Worm (Caenorhabditis elegans): ENCODE results near the gene rod-1.

Gene rod-1

DNA sequence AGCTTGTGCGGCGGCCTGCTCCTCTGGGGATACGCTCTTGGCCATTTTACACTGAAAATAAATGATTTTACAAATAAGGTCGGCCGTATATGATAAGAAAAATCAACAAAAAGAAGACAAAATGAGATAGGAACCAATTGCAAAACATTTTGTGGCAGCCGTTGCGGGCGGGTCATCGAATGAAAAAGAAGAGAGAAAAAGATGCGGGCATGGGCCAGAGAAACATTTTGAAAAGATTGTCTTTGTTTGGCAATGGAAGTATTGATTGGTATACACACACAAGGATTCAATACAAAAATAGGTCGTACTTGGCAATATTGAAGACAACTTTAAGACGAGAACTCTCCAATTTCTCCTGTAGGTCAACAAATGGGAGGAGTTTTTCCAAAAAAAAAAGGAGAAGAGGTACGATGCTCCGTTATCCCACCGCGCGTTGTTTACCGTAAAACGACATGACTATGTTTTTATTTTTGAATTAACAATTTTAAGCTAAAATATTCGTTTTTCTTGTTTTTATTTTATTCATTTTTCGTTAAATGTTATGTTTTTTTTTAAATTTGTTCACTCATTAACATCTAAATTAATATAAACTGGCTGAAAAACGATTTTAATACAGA, 34.5 kb downstream of the rod-1 start, which contains the start of the genes plc-4 and R05G6.4:
Gene plc-4 (minus strand): TSS at position 51 of the 617 bp plus-strand sequence.
Gene R05G6.4 (plus strand): TSS at position 617 of the 617 bp plus-strand sequence.
- TF ChIP-seq T22C8.4 (GFP tag; IDR thresholded peaks at IDR 0.05) (no peak), flt-1 (GFP tag; IDR thresholded peaks at IDR 0.05) (no peak), med-1 (GFP tag; optimal IDR thresholded peaks at IDR 0.05; ENCODE audit: insufficient read depth) (no peak), ref-1 (GFP tag; conservative IDR thresholded peaks at IDR 0.05) (no peak), ztf-23 (GFP tag; IDR thresholded peaks at IDR 0.05) (no peak), ztf-29 (GFP tag; IDR thresholded peaks at IDR 0.05) (no peak), tab-1 (GFP tag; IDR thresholded peaks at IDR 0.05) (no peak)

DNA sequence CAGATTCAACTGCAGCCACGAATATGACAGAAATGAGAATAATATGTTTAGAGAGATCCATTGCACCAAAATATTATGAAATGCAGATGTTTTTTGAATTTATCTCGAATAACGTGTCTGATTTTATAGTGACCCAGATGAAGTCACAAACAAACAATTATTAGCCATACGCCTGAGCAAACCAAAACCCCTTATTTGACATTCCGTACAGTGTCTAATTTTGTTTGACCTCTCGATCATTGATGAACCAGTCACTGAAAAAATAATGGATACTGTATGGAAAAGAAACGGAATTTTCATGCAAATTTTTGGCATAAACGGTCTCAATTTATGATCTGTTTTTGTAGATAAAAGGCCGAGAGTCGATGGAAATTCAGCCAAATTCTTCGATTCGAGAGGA, 37.9 kb downstream of the rod-1 start, which contains the start of the genes R05G6.9 and R05G6.3:
Gene R05G6.9 (minus strand): TSS at position 101 of the 400 bp plus-strand sequence.
Gene R05G6.3 (plus strand): TSS at position 386 of the 400 bp plus-strand sequence.
- TF ChIP-seq flt-1 (GFP tag; IDR thresholded peaks at IDR 0.05) (no peak), med-1 (GFP tag; optimal IDR thresholded peaks at IDR 0.05; ENCODE audit: insufficient read depth) (no peak)

DNA sequence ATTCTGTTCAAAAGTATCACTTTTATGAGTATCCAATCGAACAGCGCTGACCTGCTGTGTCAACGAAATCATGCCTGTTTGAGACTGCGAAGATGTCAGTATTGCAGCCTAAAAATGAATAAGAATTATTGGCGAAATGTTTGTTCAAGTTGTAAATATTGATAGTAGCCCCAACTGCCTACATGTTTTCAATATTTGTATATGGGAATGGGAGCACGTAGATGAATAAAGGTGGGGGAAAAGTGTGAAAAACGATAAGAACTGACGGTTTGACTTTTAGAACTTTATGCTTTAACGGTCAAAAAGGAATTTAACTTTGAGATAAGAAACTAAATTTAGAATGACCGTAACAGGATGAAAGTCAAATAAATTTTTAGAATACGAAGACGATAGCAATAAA, 42.0 kb downstream of the rod-1 start:
- no peak for TF ChIP-seq flt-1 (GFP tag; IDR thresholded peaks at IDR 0.05)
- TF ChIP-seq ztf-23 (GFP tag; IDR thresholded peaks at IDR 0.05), result no peak
- TF ChIP-seq ref-1 (GFP tag; conservative IDR thresholded peaks at IDR 0.05), result no peak
- no peak for TF ChIP-seq cog-1 (tag; optimal IDR thresholded peaks at IDR 0.05)

- no peak for TF ChIP-seq ref-1 (GFP tag; conservative IDR thresholded peaks at IDR 0.05)
- TF ChIP-seq tab-1 (GFP tag; IDR thresholded peaks at IDR 0.05), result no peak
- no peak for TF ChIP-seq flt-1 (GFP tag; IDR thresholded peaks at IDR 0.05)
- no peak for TF ChIP-seq klf-2 (GFP tag; conservative IDR thresholded peaks at IDR 0.05)
- TF ChIP-seq ztf-23 (GFP tag; IDR thresholded peaks at IDR 0.05), result no peak
- TF ChIP-seq T22C8.4 (GFP tag; IDR thresholded peaks at IDR 0.05), result no peak
- TF ChIP-seq ztf-29 (GFP tag; IDR thresholded peaks at IDR 0.05), result no peak
- no peak for TF ChIP-seq cog-1 (tag; optimal IDR thresholded peaks at IDR 0.05)
- TF ChIP-seq med-1 (GFP tag; optimal IDR thresholded peaks at IDR 0.05; ENCODE audit: insufficient read depth), result no peak
Measured at ce11 chrIV:7520841-7521240, 42.6 kb downstream of the rod-1 start.

DNA sequence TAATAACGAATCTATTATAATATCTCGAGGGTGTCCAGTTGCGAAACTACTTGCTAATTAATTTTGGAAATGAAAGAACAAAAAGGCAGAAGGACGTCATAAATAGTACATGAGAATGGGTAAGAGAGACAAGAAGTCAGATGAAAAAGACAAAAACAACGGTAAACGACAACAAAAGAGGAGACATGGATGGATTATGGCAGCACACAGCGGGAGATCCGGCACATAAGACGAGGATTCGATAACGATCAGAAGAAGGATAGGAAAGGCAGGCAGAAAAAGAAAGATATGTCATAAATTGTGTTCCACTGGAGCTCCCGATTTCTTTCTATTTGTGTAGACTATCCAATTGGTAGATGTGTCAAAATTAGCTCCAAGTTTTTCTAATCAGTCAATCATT, 43.3 kb downstream of the rod-1 start:
- TF ChIP-seq ztf-29 (GFP tag; IDR thresholded peaks at IDR 0.05) (no peak), cog-1 (tag; optimal IDR thresholded peaks at IDR 0.05) (no peak), flt-1 (GFP tag; IDR thresholded peaks at IDR 0.05) (no peak), T22C8.4 (GFP tag; IDR thresholded peaks at IDR 0.05) (no peak), med-1 (GFP tag; optimal IDR thresholded peaks at IDR 0.05; ENCODE audit: insufficient read depth) (no peak), ztf-23 (GFP tag; IDR thresholded peaks at IDR 0.05) (no peak), ref-1 (GFP tag; conservative IDR thresholded peaks at IDR 0.05) (no peak)

DNA sequence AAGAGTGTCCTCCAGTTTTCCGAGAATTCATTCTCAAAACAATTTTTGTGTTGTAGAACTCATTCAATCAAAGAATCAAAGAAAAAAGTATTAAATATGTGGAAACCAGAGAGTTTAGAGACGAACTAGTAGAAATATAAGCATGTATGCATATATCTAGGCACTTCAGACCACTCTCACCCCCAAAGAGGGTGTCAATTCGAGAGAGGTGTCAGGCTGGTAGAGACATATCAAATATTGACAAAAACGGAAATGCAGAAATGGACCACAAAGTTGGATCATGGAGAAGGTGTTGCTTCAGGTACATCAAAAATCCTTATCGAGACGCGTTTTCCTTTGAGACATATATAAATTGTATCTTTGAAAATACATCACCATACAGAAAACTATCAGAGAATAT, 45.5 kb downstream of the rod-1 start:
- TF ChIP-seq T22C8.4 (GFP tag; IDR thresholded peaks at IDR 0.05), result no peak
- no peak for TF ChIP-seq tab-1 (GFP tag; IDR thresholded peaks at IDR 0.05)
- no peak for TF ChIP-seq flt-1 (GFP tag; IDR thresholded peaks at IDR 0.05)

DNA sequence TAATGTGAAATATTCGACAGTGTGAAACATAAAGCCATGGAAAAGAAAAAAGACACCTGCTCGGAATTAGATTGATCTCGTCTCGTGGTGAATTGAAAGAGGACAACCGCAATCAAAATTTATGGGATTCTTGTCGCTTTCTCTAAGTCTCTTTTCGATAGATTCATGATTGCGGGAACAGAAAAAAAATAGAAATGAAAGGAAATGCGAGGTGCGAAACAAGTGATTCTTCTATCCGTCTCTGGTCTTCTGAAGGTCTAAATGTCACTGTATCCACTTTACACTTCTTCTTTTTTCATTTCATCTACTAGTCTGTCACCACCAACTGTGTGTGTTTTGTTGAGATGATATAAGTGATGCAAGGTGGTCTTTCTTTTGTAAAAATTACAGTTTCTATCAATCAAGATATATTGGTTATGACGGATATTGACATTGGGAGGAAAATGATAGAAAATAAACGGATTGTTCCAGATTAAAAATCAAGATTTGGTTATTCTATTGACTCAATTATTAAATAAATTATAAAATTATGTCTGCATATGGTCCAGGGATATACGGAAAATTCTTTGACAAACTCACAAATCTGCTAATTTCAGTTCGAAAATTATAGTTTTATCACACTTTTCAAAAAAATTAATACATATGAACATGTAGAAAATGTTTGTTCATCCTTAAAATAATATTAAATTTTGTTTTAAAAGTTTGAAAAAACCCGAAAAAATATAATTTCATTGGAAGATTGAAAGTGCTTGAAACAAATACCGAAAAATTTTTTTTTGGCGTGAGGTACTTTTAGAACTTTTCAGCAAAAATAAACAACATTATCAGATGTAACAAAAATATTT, 52.2 kb downstream of the rod-1 start:
- no peak for TF ChIP-seq flt-1 (GFP tag; IDR thresholded peaks at IDR 0.05)
- no peak for TF ChIP-seq ztf-23 (GFP tag; IDR thresholded peaks at IDR 0.05)
- no peak for TF ChIP-seq T22C8.4 (GFP tag; IDR thresholded peaks at IDR 0.05)
- no peak for TF ChIP-seq cog-1 (tag; optimal IDR thresholded peaks at IDR 0.05)
- no peak for TF ChIP-seq med-1 (GFP tag; optimal IDR thresholded peaks at IDR 0.05; ENCODE audit: insufficient read depth)
- no peak for TF ChIP-seq klf-2 (GFP tag; conservative IDR thresholded peaks at IDR 0.05)
- TF ChIP-seq tab-1 (GFP tag; IDR thresholded peaks at IDR 0.05), result no peak
- TF ChIP-seq ztf-29 (GFP tag; IDR thresholded peaks at IDR 0.05), result no peak
- TF ChIP-seq ref-1 (GFP tag; conservative IDR thresholded peaks at IDR 0.05), result no peak

DNA sequence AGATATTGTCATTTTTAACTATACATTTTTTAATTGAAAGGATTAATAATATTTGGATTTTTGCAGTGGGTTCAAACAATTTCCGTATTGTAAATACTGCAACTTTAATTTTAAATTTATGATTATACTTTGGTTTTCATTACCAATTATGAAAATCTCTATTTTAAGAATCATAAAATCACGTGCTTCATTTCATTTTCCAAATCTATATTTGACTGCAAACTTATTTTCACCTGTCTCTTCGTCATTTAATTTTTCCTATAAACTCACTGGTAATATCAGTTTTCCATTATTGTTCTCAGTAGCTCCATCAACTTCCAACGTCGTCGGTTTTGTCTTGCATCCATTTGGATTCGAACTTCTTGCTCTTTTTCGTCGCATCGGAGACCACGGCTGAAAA, 54.1 kb downstream of the rod-1 start, which contains the start of gene R05G6.1:
Gene R05G6.1 (plus strand): TSS at position 301 of the 400 bp plus-strand sequence.
- no peak for TF ChIP-seq klf-2 (GFP tag; conservative IDR thresholded peaks at IDR 0.05)
- no peak for TF ChIP-seq tab-1 (GFP tag; IDR thresholded peaks at IDR 0.05)
- no peak for TF ChIP-seq flt-1 (GFP tag; IDR thresholded peaks at IDR 0.05)
- TF ChIP-seq T22C8.4 (GFP tag; IDR thresholded peaks at IDR 0.05), result no peak
- no peak for TF ChIP-seq cog-1 (tag; optimal IDR thresholded peaks at IDR 0.05)
- no peak for TF ChIP-seq ztf-29 (GFP tag; IDR thresholded peaks at IDR 0.05)
- TF ChIP-seq med-1 (GFP tag; optimal IDR thresholded peaks at IDR 0.05; ENCODE audit: insufficient read depth), result no peak
- no peak for TF ChIP-seq ref-1 (GFP tag; conservative IDR thresholded peaks at IDR 0.05)
- TF ChIP-seq ztf-23 (GFP tag; IDR thresholded peaks at IDR 0.05), result no peak

All from whole organism, midembryonic.